Worm (Caenorhabditis elegans) whole organism, L2 larva: Measurements from ENCODE around the gene F14F9.6.

ENCODE experiments used
- ceh-16 ChIP-seq: fragments of 150-350 bp; optimal IDR thresholded peaks from 2 replicates; lab custom pipeline; 2014; ENCODE audit warnings: missing biosample characterization, missing genetic modification characterization
- lin-39 ChIP-seq: fragments of 150-350 bp; optimal IDR thresholded peaks from 2 replicates; lab custom pipeline; 2014; ENCODE audit warnings: missing biosample characterization, missing genetic modification reagents, missing genetic modification characterization
- mdl-1 ChIP-seq, 2 experiments: fragments of 150-350 bp in 1 of 2; sonication (generic microtip) in 1 of 2; optimal IDR thresholded peaks; 2 replicates each; lab custom pipeline; 2017; ENCODE audit warnings: missing biosample characterization in 2 of 2, missing genetic modification characterization in 2 of 2
- nhr-23 ChIP-seq: fragments of 150-350 bp; optimal IDR thresholded peaks from 2 replicates; lab custom pipeline; 2014; ENCODE audit warnings: missing biosample characterization, missing genetic modification reagents, missing genetic modification characterization
- unc-62 ChIP-seq: fragments of 150-350 bp; optimal IDR thresholded peaks from 2 replicates; lab custom pipeline; 2014; ENCODE audit warnings: missing biosample characterization, missing genetic modification reagents, missing genetic modification characterization
- zag-1 ChIP-seq: fragments of 150-350 bp; optimal IDR thresholded peaks from 2 replicates; lab custom pipeline; 2014; ENCODE audit warnings: missing biosample characterization, missing genetic modification characterization
- ztf-11 ChIP-seq: sonication (generic microtip); optimal IDR thresholded peaks from 2 replicates; lab custom pipeline; 2017; ENCODE audit warnings: missing biosample characterization, missing genetic modification characterization

- no peak for TF ChIP-seq lin-39 (tag; lab: Kevin White, UChicago)
- no peak for TF ChIP-seq unc-62 (GFP tag; lab: Kevin White, UChicago)
- no peak for TF ChIP-seq mdl-1 (tag; optimal IDR thresholded peaks at IDR 0.05; lab: Kevin White, UChicago)
- no peak for TF ChIP-seq ceh-16 (tag; lab: Kevin White, UChicago)
- no peak for TF ChIP-seq nhr-23 (tag; lab: Kevin White, UChicago)
- TF ChIP-seq ztf-11 (tag; lab: Kevin White, UChicago): no peak
- TF ChIP-seq zag-1: no peak
Observed at ce11 chrV:5098925-5099324, 47.4 kb downstream of the F14F9.6 start, which contains the start of gene unc-46.
